Worm (Caenorhabditis elegans) whole organism, young adult: ENCODE data around the gene T05A12.3.

ENCODE experiments used
- C17E4.6 ChIP-seq: fragments of 200-800 bp; sonication (Bioruptor generic); IDR thresholded peaks from 2 replicates; pipeline ENCODE4 v1.3.6; 2022; ENCODE audit warnings: missing genetic modification reagents, missing genetic modification characterization, missing compliant biosample characterization
- D2030.7 ChIP-seq: fragments of 200-800 bp; sonication (Bioruptor generic); IDR thresholded peaks from 2 replicates; pipeline ENCODE4 v1.3.6; 2022; ENCODE audit warnings: missing genetic modification reagents, missing genetic modification characterization, missing compliant biosample characterization
- F10E7.11 ChIP-seq: sonication (generic microtip); optimal IDR thresholded peaks from 2 replicates; lab custom pipeline; 2017; ENCODE audit warnings: mild to moderate bottlenecking, missing genetic modification characterization, moderate library complexity, missing compliant biosample characterization
- F22D6.2 ChIP-seq: sonication (generic microtip); optimal IDR thresholded peaks from 2 replicates; lab custom pipeline; 2016; ENCODE audit warnings: mild to moderate bottlenecking, missing genetic modification characterization, missing compliant biosample characterization
- F23B12.7 ChIP-seq: sonication (generic microtip); optimal IDR thresholded peaks from 2 replicates; lab custom pipeline; 2017; ENCODE audit warnings: missing genetic modification characterization, mild to moderate bottlenecking, missing compliant biosample characterization, antibody characterized with exemption, moderate library complexity; ENCODE audit not compliant: insufficient read depth
- F37B4.10 ChIP-seq: fragments of 200-800 bp; sonication (Bioruptor generic); IDR thresholded peaks from 2 replicates; pipeline ENCODE4 v1.3.6; 2022; ENCODE audit warnings: missing genetic modification characterization, missing compliant biosample characterization
- F39B2.1 ChIP-seq: fragments of 200-800 bp; sonication (Bioruptor generic); IDR thresholded peaks from 2 replicates; pipeline ENCODE4 v1.3.6; 2022; ENCODE audit warnings: missing genetic modification reagents, missing genetic modification characterization, missing compliant biosample characterization
- F52B5.7 ChIP-seq: sonication (generic microtip); optimal IDR thresholded peaks from 2 replicates; lab custom pipeline; 2016; ENCODE audit warnings: mild to moderate bottlenecking, missing genetic modification characterization, missing compliant biosample characterization
- F57C9.4 ChIP-seq: sonication (generic microtip); optimal IDR thresholded peaks from 2 replicates; lab custom pipeline; 2017; ENCODE audit warnings: mild to moderate bottlenecking, missing genetic modification characterization, missing compliant biosample characterization
- K12H6.12 ChIP-seq: fragments of 200-800 bp; sonication (Bioruptor generic); optimal IDR thresholded peaks from 2 replicates; lab custom pipeline; 2018; ENCODE audit warnings: mild to moderate bottlenecking, missing genetic modification characterization, missing compliant biosample characterization
- Y53F4B.3 ChIP-seq: fragments of 200-800 bp; sonication (Bioruptor generic); IDR thresholded peaks from 2 replicates; pipeline ENCODE4 v1.3.6; 2022; ENCODE audit warnings: missing genetic modification reagents, missing genetic modification characterization, missing compliant biosample characterization
- Y79H2A.3 ChIP-seq: fragments of 200-800 bp; sonication (Bioruptor generic); conservative IDR thresholded peaks from 2 replicates; pipeline ENCODE4 v1.3.6; 2022; ENCODE audit warnings: missing genetic modification reagents, missing genetic modification characterization, missing compliant biosample characterization
- Y95B8A.8 ChIP-seq: fragments of 200-800 bp; sonication (Bioruptor generic); IDR thresholded peaks from 2 replicates; pipeline ENCODE4 v1.3.6; 2022; ENCODE audit warnings: missing genetic modification reagents, missing genetic modification characterization, missing compliant biosample characterization
- ZK185.1 ChIP-seq: sonication (generic microtip); optimal IDR thresholded peaks from 2 replicates; lab custom pipeline; 2016; ENCODE audit warnings: mild to moderate bottlenecking, missing genetic modification characterization, missing compliant biosample characterization; ENCODE audit not compliant: poor library complexity, severe bottlenecking
- atf-7 ChIP-seq: sonication (generic microtip); optimal IDR thresholded peaks from 2 replicates; lab custom pipeline; 2017; ENCODE audit warnings: mild to moderate bottlenecking, missing genetic modification characterization, missing compliant biosample characterization
- athp-1 ChIP-seq: sonication (generic microtip); optimal IDR thresholded peaks from 2 replicates; lab custom pipeline; 2017; ENCODE audit warnings: mild to moderate bottlenecking, missing genetic modification characterization, missing compliant biosample characterization
- bed-1 ChIP-seq: fragments of 200-800 bp; sonication (Bioruptor generic); IDR thresholded peaks from 2 replicates; pipeline ENCODE4 v1.3.6; 2022; ENCODE audit warnings: missing genetic modification reagents, missing genetic modification characterization, missing compliant biosample characterization
- cebp-1 ChIP-seq, 2 experiments: fragments of 200-800 bp in 1 of 2; sonication (Bioruptor generic) in 1 of 2; sonication (generic microtip) in 1 of 2; IDR thresholded peaks in 1 of 2; optimal IDR thresholded peaks in 1 of 2; 2 replicates each; pipeline versions ENCODE4 v1.3.6 to Lab custom; 2017 to 2022; ENCODE audit warnings: missing compliant biosample characterization in 2 of 2, missing genetic modification characterization in 2 of 2, mild to moderate bottlenecking in 1 of 2, missing genetic modification reagents in 1 of 2, moderate library complexity in 1 of 2
- ceh-27 ChIP-seq: fragments of 200-800 bp; sonication (Bioruptor generic); optimal IDR thresholded peaks from 2 replicates; lab custom pipeline; 2018; ENCODE audit warnings: mild to moderate bottlenecking, missing genetic modification characterization, moderate library complexity, missing compliant biosample characterization
- chd-7 ChIP-seq: sonication (generic microtip); optimal IDR thresholded peaks from 2 replicates; lab custom pipeline; 2016; ENCODE audit warnings: mild to moderate bottlenecking, missing genetic modification characterization, moderate library complexity, missing compliant biosample characterization
- dpff-1 ChIP-seq: sonication (generic microtip); optimal IDR thresholded peaks from 2 replicates; lab custom pipeline; 2017; ENCODE audit warnings: mild to moderate bottlenecking, missing genetic modification characterization, missing compliant biosample characterization
- dpl-1 ChIP-seq: fragments of 150-350 bp; optimal IDR thresholded peaks from 2 replicates; lab custom pipeline; 2014; ENCODE audit warnings: missing biosample characterization, missing genetic modification reagents, missing genetic modification characterization
- egl-18 ChIP-seq: fragments of 200-800 bp; sonication (Bioruptor generic); IDR thresholded peaks from 2 replicates; pipeline ENCODE4 v1.3.6; 2022; ENCODE audit warnings: missing genetic modification reagents, missing genetic modification characterization, missing compliant biosample characterization
- egl-44 ChIP-seq: fragments of 200-800 bp; sonication (Bioruptor generic); IDR thresholded peaks from 2 replicates; pipeline ENCODE4 v1.3.6; 2022; ENCODE audit warnings: missing genetic modification reagents, missing genetic modification characterization, missing compliant biosample characterization
- ekl-4 ChIP-seq: fragments of 200-800 bp; sonication (Bioruptor generic); IDR thresholded peaks from 2 replicates; pipeline ENCODE4 v1.3.6; 2022; ENCODE audit warnings: missing genetic modification reagents, missing genetic modification characterization, missing compliant biosample characterization
- gei-17 ChIP-seq: fragments of 200-800 bp; sonication (Bioruptor generic); optimal IDR thresholded peaks from 2 replicates; lab custom pipeline; 2018; ENCODE audit warnings: mild to moderate bottlenecking, missing genetic modification characterization, missing compliant biosample characterization
- hmg-1.2 ChIP-seq: fragments of 200-800 bp; sonication (Bioruptor generic); IDR thresholded peaks from 2 replicates; pipeline ENCODE4 v1.3.6; 2022; ENCODE audit warnings: missing genetic modification reagents, missing genetic modification characterization, missing compliant biosample characterization
- hrde-1 ChIP-seq: sonication (generic microtip); optimal IDR thresholded peaks from 2 replicates; lab custom pipeline; 2016; ENCODE audit warnings: missing genetic modification characterization, mild to moderate bottlenecking, missing compliant biosample characterization, moderate library complexity, missing genotype, missing genetic modification reagents, borderline replicate concordance
- let-526 ChIP-seq: fragments of 200-800 bp; sonication (Bioruptor generic); IDR thresholded peaks from 2 replicates; pipeline ENCODE4 v1.3.6; 2022; ENCODE audit warnings: missing genetic modification reagents, missing genetic modification characterization, missing compliant biosample characterization
- let-607 ChIP-seq, 2 experiments: fragments of 200-800 bp in 1 of 2; sonication (Bioruptor generic) in 1 of 2; sonication (generic microtip) in 1 of 2; optimal IDR thresholded peaks; 2 replicates each; lab custom pipeline; 2016 to 2018; ENCODE audit warnings: mild to moderate bottlenecking in 2 of 2, missing compliant biosample characterization in 2 of 2, missing genetic modification characterization in 2 of 2, moderate library complexity in 2 of 2, missing genotype in 1 of 2
- lin-26 ChIP-seq: fragments of 200-800 bp; sonication (Bioruptor generic); IDR thresholded peaks from 2 replicates; pipeline ENCODE4 v1.3.6; 2022; ENCODE audit warnings: missing genetic modification reagents, missing genetic modification characterization, missing compliant biosample characterization
- lin-54 ChIP-seq: fragments of 200-800 bp; sonication (Bioruptor generic); optimal IDR thresholded peaks from 2 replicates; lab custom pipeline; 2018; ENCODE audit warnings: mild to moderate bottlenecking, missing genetic modification characterization, missing compliant biosample characterization
- lsy-27 ChIP-seq: sonication (generic microtip); optimal IDR thresholded peaks from 2 replicates; lab custom pipeline; 2017; ENCODE audit warnings: missing genetic modification characterization, mild to moderate bottlenecking, missing compliant biosample characterization, antibody characterized with exemption, missing genotype, borderline replicate concordance; ENCODE audit not compliant: insufficient read depth
- madf-6 ChIP-seq: fragments of 200-800 bp; sonication (Bioruptor generic); IDR thresholded peaks from 2 replicates; pipeline ENCODE4 v1.3.6; 2022; ENCODE audit warnings: missing genetic modification reagents, missing genetic modification characterization, missing compliant biosample characterization
- mes-4 ChIP-seq: sonication (generic microtip); optimal IDR thresholded peaks from 2 replicates; lab custom pipeline; 2016; ENCODE audit warnings: missing genotype, missing genetic modification characterization, missing compliant biosample characterization
- nfyb-1 ChIP-seq: fragments of 200-800 bp; sonication (Bioruptor generic); IDR thresholded peaks from 2 replicates; pipeline ENCODE4 v1.3.6; 2022; ENCODE audit warnings: missing genetic modification reagents, missing genetic modification characterization, missing compliant biosample characterization
- nhr-120 ChIP-seq: fragments of 200-800 bp; sonication (Bioruptor generic); IDR thresholded peaks from 2 replicates; pipeline ENCODE4 v1.3.6; 2022; ENCODE audit warnings: missing genetic modification characterization, missing compliant biosample characterization
- nhr-179 ChIP-seq: sonication (generic microtip); optimal IDR thresholded peaks from 2 replicates; lab custom pipeline; 2016; ENCODE audit warnings: mild to moderate bottlenecking, missing genetic modification characterization, missing compliant biosample characterization
- nhr-27 ChIP-seq: fragments of 200-800 bp; sonication (Bioruptor generic); optimal IDR thresholded peaks from 2 replicates; lab custom pipeline; 2018; ENCODE audit warnings: mild to moderate bottlenecking, missing genetic modification characterization, moderate library complexity, missing compliant biosample characterization
- nhr-80 ChIP-seq: sonication (generic microtip); optimal IDR thresholded peaks from 2 replicates; lab custom pipeline; 2016; ENCODE audit warnings: missing genetic modification characterization, missing compliant biosample characterization
- repo-1 ChIP-seq: sonication (generic microtip); optimal IDR thresholded peaks from 2 replicates; lab custom pipeline; 2017; ENCODE audit warnings: mild to moderate bottlenecking, missing genetic modification characterization, missing compliant biosample characterization
- rpc-1 ChIP-seq, 2 experiments: fragments of 150-350 bp in 1 of 2; sonication (generic microtip) in 1 of 2; optimal IDR thresholded peaks; 2 replicates each; lab custom pipeline; 2014 to 2018; ENCODE audit warnings: missing biosample characterization in 1 of 2, missing genetic modification characterization in 1 of 2, missing genetic modification reagents in 1 of 2, missing genotype in 1 of 2
- sdz-38 ChIP-seq: sonication (generic microtip); optimal IDR thresholded peaks from 2 replicates; lab custom pipeline; 2016; ENCODE audit warnings: missing genotype, missing genetic modification characterization, missing compliant biosample characterization
- snpc-1.1 ChIP-seq: sonication (generic microtip); optimal IDR thresholded peaks from 2 replicates; lab custom pipeline; 2017; ENCODE audit warnings: missing genetic modification characterization, mild to moderate bottlenecking, missing compliant biosample characterization, antibody characterized with exemption, moderate library complexity, missing genotype, missing genetic modification reagents; ENCODE audit not compliant: insufficient read depth
- unc-130 ChIP-seq: sonication (generic microtip); optimal IDR thresholded peaks from 2 replicates; lab custom pipeline; 2016; ENCODE audit warnings: missing genetic modification reagents, missing genetic modification characterization, missing compliant biosample characterization
- xnd-1 ChIP-seq: sonication (generic microtip); optimal IDR thresholded peaks from 2 replicates; lab custom pipeline; 2016; ENCODE audit warnings: missing genotype, missing genetic modification reagents, missing genetic modification characterization, missing compliant biosample characterization

The T05A12.3 gene

ce11 chrIV:6883342-6883741 is 4.1 kb downstream of the T05A12.3 start, which contains the start of gene tre-2:
Gene tre-2 (minus strand): TSS chrIV:6883442.
- TF ChIP-seq unc-130 (no peak), dpff-1 (tag; lab: Kevin White, UChicago) (no peak), nhr-27 (tag; lab: Kevin White, UChicago) (no peak), F22D6.2 (tag; lab: Kevin White, UChicago) (no peak), mes-4 (no peak), hmg-1.2 (no peak), F10E7.11 (tag; lab: Kevin White, UChicago) (no peak), chd-7 (tag; lab: Kevin White, UChicago) (no peak), Y79H2A.3 (GFP tag; lab: Robert Waterston, UW) (no peak), lin-26 (GFP tag; lab: Robert Waterston, UW) (no peak), egl-18 (GFP tag; lab: Robert Waterston, UW) (no peak), nhr-120 (GFP tag; lab: Robert Waterston, UW) (no peak), dpl-1 (GFP tag; lab: Kevin White, UChicago) (no peak), ceh-27 (GFP tag; lab: Kevin White, UChicago) (no peak), egl-44 (no peak), D2030.7 (no peak), bed-1 (GFP tag; lab: Robert Waterston, UW) (no peak), hrde-1 (tag; lab: Kevin White, UChicago) (no peak), ekl-4 (GFP tag; lab: Robert Waterston, UW) (no peak)

DNA sequence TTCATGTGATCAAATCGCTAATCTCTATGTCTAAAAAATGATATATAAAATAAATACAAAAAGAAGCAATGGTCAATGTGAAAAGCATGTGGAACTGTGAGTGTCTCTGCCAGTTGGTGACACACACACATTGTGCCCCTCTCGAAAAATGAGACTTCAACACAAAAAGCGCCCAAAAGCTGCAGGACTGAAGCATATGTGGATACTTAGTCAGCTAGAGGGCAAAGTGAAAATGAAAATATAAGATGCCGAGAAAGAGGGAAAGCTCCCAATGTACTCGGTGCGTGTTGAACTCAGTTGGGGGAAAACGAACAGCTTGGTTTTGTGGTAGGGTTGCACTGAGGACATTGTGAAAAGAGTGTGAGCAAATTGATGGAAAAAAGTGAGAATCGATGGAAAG is 6.3 kb downstream of the T05A12.3 start:
- no peak for TF ChIP-seq athp-1 (tag; lab: Kevin White, UChicago)
- TF ChIP-seq repo-1 (tag; lab: Kevin White, UChicago): no peak
- TF ChIP-seq xnd-1: no peak
- TF ChIP-seq F39B2.1 (GFP tag; lab: Robert Waterston, UW): no peak
- no peak for TF ChIP-seq F37B4.10 (GFP tag; lab: Robert Waterston, UW)
- no peak for TF ChIP-seq F52B5.7 (tag; lab: Kevin White, UChicago)
- no peak for TF ChIP-seq F57C9.4 (tag; lab: Kevin White, UChicago)
- TF ChIP-seq K12H6.12: peak; percentile 55
- TF ChIP-seq sdz-38 (tag; lab: Kevin White, UChicago): no peak
- no peak for TF ChIP-seq F23B12.7
- no peak for TF ChIP-seq lin-54 (GFP tag; lab: Kevin White, UChicago)
- no peak for TF ChIP-seq atf-7 (tag; lab: Kevin White, UChicago)
- no peak for TF ChIP-seq gei-17 (GFP tag; lab: Kevin White, UChicago)
- TF ChIP-seq let-607 (tag; optimal IDR thresholded peaks at IDR 0.05; lab: Kevin White, UChicago): no peak
- TF ChIP-seq cebp-1 (GFP tag; IDR thresholded peaks at IDR 0.05; lab: Robert Waterston, UW): no peak
- peak; percentile 55 for TF ChIP-seq cebp-1 (tag; optimal IDR thresholded peaks at IDR 0.05; lab: Kevin White, UChicago)
- TF ChIP-seq nhr-179 (tag; lab: Kevin White, UChicago): no peak
- TF ChIP-seq lsy-27: no peak
- no peak for TF ChIP-seq chd-7 (tag; lab: Kevin White, UChicago)
- TF ChIP-seq ZK185.1: no peak
- no peak for TF ChIP-seq dpl-1 (GFP tag; lab: Kevin White, UChicago)
- TF ChIP-seq let-526: no peak
- TF ChIP-seq Y79H2A.3 (GFP tag; lab: Robert Waterston, UW): no peak
- no peak for TF ChIP-seq nhr-27 (tag; lab: Kevin White, UChicago)
- TF ChIP-seq nfyb-1 (GFP tag; lab: Robert Waterston, UW): no peak
- no peak for TF ChIP-seq Y53F4B.3 (GFP tag; lab: Robert Waterston, UW)
- TF ChIP-seq madf-6 (GFP tag; lab: Robert Waterston, UW): no peak
- no peak for TF ChIP-seq egl-18 (GFP tag; lab: Robert Waterston, UW)
- no peak for TF ChIP-seq Y95B8A.8 (GFP tag; lab: Robert Waterston, UW)
- no peak for TF ChIP-seq nhr-80 (tag; lab: Kevin White, UChicago)
- TF ChIP-seq C17E4.6 (GFP tag; lab: Robert Waterston, UW): no peak
- TF ChIP-seq rpc-1 (optimal IDR thresholded peaks at IDR 0.05; lab: Kevin White, UChicago): no peak
- no peak for TF ChIP-seq rpc-1 (tag; optimal IDR thresholded peaks at IDR 0.05; lab: Kevin White, UChicago)
- no peak for TF ChIP-seq snpc-1.1 (tag; lab: Kevin White, UChicago)
